Worm (Caenorhabditis elegans): ENCODE measurements around the gene pygo-1.

pygo-1 gene

DNA sequence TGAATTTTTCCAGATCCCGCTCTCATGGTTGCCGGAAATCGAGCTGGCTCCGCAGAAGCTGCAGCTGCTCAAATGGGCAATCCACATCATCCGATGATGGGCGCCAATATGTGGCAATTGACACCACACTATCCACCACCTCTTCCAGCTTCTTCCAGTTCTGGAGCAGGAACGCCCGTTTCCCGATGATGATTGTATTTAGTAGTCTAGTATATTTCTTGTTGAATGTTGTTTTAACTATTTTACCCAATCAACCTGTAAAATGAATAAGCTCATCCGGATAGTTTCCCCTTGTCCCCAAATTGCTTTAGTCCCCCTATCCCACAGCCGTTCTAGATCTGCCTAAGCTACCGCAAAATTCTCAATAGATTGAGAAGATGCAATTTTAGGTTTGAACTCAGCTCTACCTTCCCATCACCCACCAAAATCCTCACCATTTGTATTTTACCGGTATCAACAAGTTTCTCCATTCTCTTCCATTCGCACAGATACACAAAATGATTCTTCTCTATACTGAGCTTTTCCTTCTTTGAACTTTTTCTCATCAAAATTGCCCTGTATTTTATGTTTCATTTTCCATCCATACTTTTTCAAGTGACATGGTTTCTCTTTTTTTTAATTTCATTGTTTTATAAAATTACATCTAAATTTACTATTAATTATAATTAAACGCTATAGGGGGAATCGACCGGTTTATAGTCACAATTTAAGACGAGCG lies 3.3 kb downstream of the pygo-1 start (continued):
- TF ChIP-seq K11D2.4 (GFP tag; IDR thresholded peaks at IDR 0.05) (no peak), snpc-1.1 (tag; optimal IDR thresholded peaks at IDR 0.05; ENCODE audit: insufficient read depth) (peak; percentile 29), zfh-2 (GFP tag; conservative IDR thresholded peaks at IDR 0.05) (no peak), attf-3 (GFP tag; conservative IDR thresholded peaks at IDR 0.05) (no peak), lsy-27 (tag; optimal IDR thresholded peaks at IDR 0.05; ENCODE audit: borderline replicate concordance, insufficient read depth) (no peak), F10E7.11 (tag; optimal IDR thresholded peaks at IDR 0.05) (no peak), hmg-20 (GFP tag; IDR thresholded peaks at IDR 0.05) (no peak), madf-6 (GFP tag; IDR thresholded peaks at IDR 0.05) (no peak), F22D6.2 (tag; optimal IDR thresholded peaks at IDR 0.05) (no peak), nhr-90 (tag; optimal IDR thresholded peaks at IDR 0.05) (peak; percentile 29), egrh-3 (GFP tag; IDR thresholded peaks at IDR 0.05) (no peak), repo-1 (tag; optimal IDR thresholded peaks at IDR 0.05) (peak; percentile 74), Y56A3A.18 (GFP tag; IDR thresholded peaks at IDR 0.05) (peak; percentile 16; the same call in 1 of the 2 replicates), snpc-4 (GFP tag; optimal IDR thresholded peaks at IDR 0.05) (no peak), snpc-4 (tag; optimal IDR thresholded peaks at IDR 0.05) (peak in 2 of 4 experiments; percentile 12 to 63), ama-1 (optimal IDR thresholded peaks at IDR 0.05) (no peak), ama-1 (GFP tag; optimal IDR thresholded peaks at IDR 0.05) (no peak), lin-40 (tag; optimal IDR thresholded peaks at IDR 0.05) (no peak), nhr-27 (tag; optimal IDR thresholded peaks at IDR 0.05) (no peak), unc-130 (GFP tag; optimal IDR thresholded peaks at IDR 0.05) (no peak), F55B11.4 (tag; optimal IDR thresholded peaks at IDR 0.05; ENCODE audit: borderline replicate concordance, insufficient read depth) (no peak), madf-3 (GFP tag; IDR thresholded peaks at IDR 0.05) (peak; percentile 51; the same call in 1 of the 2 replicates), C06A6.2 (GFP tag; conservative IDR thresholded peaks at IDR 0.05) (peak; percentile 37; the same call in 1 of the 2 replicates), ekl-4 (GFP tag; IDR thresholded peaks at IDR 0.05) (peak; percentile 34; the same call in 1 of the 2 replicates), B0019.2 (GFP tag; conservative IDR thresholded peaks at IDR 0.05) (no peak), F37B4.10 (GFP tag; IDR thresholded peaks at IDR 0.05) (no peak), ztf-26 (tag; optimal IDR thresholded peaks at IDR 0.05) (no peak), B0261.1 (tag; optimal IDR thresholded peaks at IDR 0.05) (no peak), unc-62 (GFP tag; optimal IDR thresholded peaks at IDR 0.05) (no peak), madf-10 (tag; optimal IDR thresholded peaks at IDR 0.05) (no peak), lin-54 (GFP tag; optimal IDR thresholded peaks at IDR 0.05) (no peak), die-1 (tag; optimal IDR thresholded peaks at IDR 0.05) (no peak), attf-5 (GFP tag; optimal IDR thresholded peaks at IDR 0.05) (no peak), Y95B8A.8 (GFP tag; IDR thresholded peaks at IDR 0.05) (no peak), F39B2.1 (GFP tag; IDR thresholded peaks at IDR 0.05) (no peak), attf-6 (GFP tag; IDR thresholded peaks at IDR 0.05) (no peak; the same call in 1 of the 2 replicates), ets-4 (GFP tag; optimal IDR thresholded peaks at IDR 0.05) (no peak), F52B5.7 (tag; optimal IDR thresholded peaks at IDR 0.05) (peak; percentile 3), lag-1 (GFP tag; IDR thresholded peaks at IDR 0.05) (no peak)

- TF ChIP-seq aptf-2 (GFP tag; conservative IDR thresholded peaks at IDR 0.05), result no peak
- TF ChIP-seq lin-26 (GFP tag; IDR thresholded peaks at IDR 0.05), result 0 out of 2 replicates have a peak, but pooled peaks have one; percentile 15
- TF ChIP-seq mcd-1 (GFP tag; IDR thresholded peaks at IDR 0.05), result 0 out of 2 replicates have a peak, but pooled peaks have one; percentile 24
- no peak for TF ChIP-seq Y53F4B.3 (GFP tag; IDR thresholded peaks at IDR 0.05)
- TF ChIP-seq sptf-2 (GFP tag; optimal IDR thresholded peaks at IDR 0.05), result no peak
- TF ChIP-seq snpc-4 (GFP tag; optimal IDR thresholded peaks at IDR 0.05), result no peak
- TF ChIP-seq snpc-4 (tag; optimal IDR thresholded peaks at IDR 0.05), result peak in 1 of 4 experiments; percentile 9
- TF ChIP-seq ekl-4 (GFP tag; IDR thresholded peaks at IDR 0.05), result 0 out of 2 replicates have a peak, but pooled peaks have one; percentile 7
- 0 out of 2 replicates have a peak, but pooled peaks have one; percentile 53 for TF ChIP-seq madf-3 (GFP tag; IDR thresholded peaks at IDR 0.05)
- TF ChIP-seq fkh-3 (tag; optimal IDR thresholded peaks at IDR 0.05), result peak; percentile 58
- TF ChIP-seq ets-4 (GFP tag; optimal IDR thresholded peaks at IDR 0.05), result peak; percentile 6
- 0 out of 2 replicates have a peak, but pooled peaks have one; percentile 30 for TF ChIP-seq nfyb-1 (GFP tag; IDR thresholded peaks at IDR 0.05)
- peak; percentile 56 for TF ChIP-seq F52B5.7 (tag; optimal IDR thresholded peaks at IDR 0.05)
- TF ChIP-seq F37B4.10 (GFP tag; IDR thresholded peaks at IDR 0.05), result 0 out of 2 replicates have a peak, but pooled peaks have one; percentile 35
- peak; percentile 18 for TF ChIP-seq Y53G8AR.9 (GFP tag; conservative IDR thresholded peaks at IDR 0.05)
- no peak for TF ChIP-seq rec-8 (tag; optimal IDR thresholded peaks at IDR 0.05)
These were observed 3.8 kb downstream of the pygo-1 start for ce11 chrIV:5086961-5087326.

All from whole organism, young adult.